Fruit fly (Drosophila melanogaster): ENCODE data around the gene CG5056.

dm6 chr2L:10366525-10366924 is at the start of gene CG5056:
- TF ChIP-seq toe (GFP tag; optimal IDR thresholded peaks at IDR 0.05): no peak
- no peak for TF ChIP-seq CG11617 (GFP tag; optimal IDR thresholded peaks at IDR 0.05)
- TF ChIP-seq tj (GFP tag; optimal IDR thresholded peaks at IDR 0.05): no peak
- peak; percentile 12 for TF ChIP-seq Crg-1 (GFP tag; optimal IDR thresholded peaks at IDR 0.05)
- no peak for TF ChIP-seq CG7045 (GFP tag; optimal IDR thresholded peaks at IDR 0.05)

Measured in whole organism, adult.